Worm (Caenorhabditis elegans) whole organism, L3 larva: ENCODE measurements around the gene R10E11.9.

Experiments used
- R02D3.7 ChIP-seq: fragments of 150-350 bp; optimal IDR thresholded peaks from 2 replicates; lab custom pipeline; 2014; ENCODE audit warnings: missing biosample characterization, missing genetic modification characterization
- ZK546.5 ChIP-seq: sonication (generic microtip); optimal IDR thresholded peaks from 2 replicates; lab custom pipeline; 2017; ENCODE audit warnings: missing biosample characterization, missing genetic modification characterization
- aly-2 ChIP-seq: fragments of 150-350 bp; optimal IDR thresholded peaks from 2 replicates; lab custom pipeline; 2014; ENCODE audit warnings: missing biosample characterization, missing genetic modification characterization
- ama-1 ChIP-seq: fragments of 150-350 bp; optimal IDR thresholded peaks from 2 replicates; lab custom pipeline; 2018
- ceh-16 ChIP-seq: sonication (generic microtip); optimal IDR thresholded peaks from 2 replicates; lab custom pipeline; 2017; ENCODE audit warnings: missing biosample characterization, missing genetic modification characterization
- ceh-82 ChIP-seq: fragments of 150-350 bp; optimal IDR thresholded peaks from 2 replicates; lab custom pipeline; 2014; ENCODE audit warnings: missing biosample characterization, missing genetic modification characterization
- daf-12 ChIP-seq: fragments of 150-350 bp; optimal IDR thresholded peaks from 2 replicates; lab custom pipeline; 2014; ENCODE audit warnings: missing biosample characterization, missing genetic modification reagents, missing genetic modification characterization
- egl-5 ChIP-seq: fragments of 150-350 bp; optimal IDR thresholded peaks from 2 replicates; lab custom pipeline; 2017; ENCODE audit warnings: missing biosample characterization, missing genetic modification reagents, missing genetic modification characterization, inconsistent platforms
- elt-2 ChIP-seq: sonication (generic microtip); optimal IDR thresholded peaks from 2 replicates; lab custom pipeline; 2016; ENCODE audit warnings: missing genetic modification reagents, mild to moderate bottlenecking, missing genetic modification characterization, missing compliant biosample characterization
- elt-3 ChIP-seq, 3 experiments: fragments of 150-350 bp in 1 of 3; sonication (generic microtip) in 2 of 3; optimal IDR thresholded peaks; 2 replicates in 2 of 3; 4 replicates in 1 of 3; lab custom pipeline; 2014 to 2017; ENCODE audit warnings: missing biosample characterization in 3 of 3, missing genetic modification characterization in 3 of 3
- fkh-2 ChIP-seq: fragments of 150-350 bp; optimal IDR thresholded peaks from 2 replicates; lab custom pipeline; 2014; ENCODE audit warnings: missing biosample characterization, missing genetic modification reagents, missing genetic modification characterization
- fos-1 ChIP-seq: fragments of 150-350 bp; optimal IDR thresholded peaks from 2 replicates; lab custom pipeline; 2014; ENCODE audit warnings: missing biosample characterization, missing genetic modification characterization
- jun-1 ChIP-seq: fragments of 150-350 bp; optimal IDR thresholded peaks from 2 replicates; lab custom pipeline; 2014; ENCODE audit warnings: missing biosample characterization, missing genetic modification reagents, missing genetic modification characterization
- lin-15B ChIP-seq: fragments of 150-350 bp; optimal IDR thresholded peaks from 2 replicates; lab custom pipeline; 2014; ENCODE audit warnings: missing biosample characterization, missing genetic modification characterization
- lsy-12 ChIP-seq: sonication (generic microtip); optimal IDR thresholded peaks from 2 replicates; lab custom pipeline; 2016; ENCODE audit warnings: mild to moderate bottlenecking, missing genetic modification characterization, missing compliant biosample characterization
- mdl-1 ChIP-seq: fragments of 150-350 bp; optimal IDR thresholded peaks from 2 replicates; lab custom pipeline; 2014; ENCODE audit warnings: missing biosample characterization, missing genetic modification characterization
- nfya-1 ChIP-seq: sonication (generic microtip); optimal IDR thresholded peaks from 2 replicates; lab custom pipeline; 2017; ENCODE audit warnings: missing genetic modification characterization, mild to moderate bottlenecking, missing compliant biosample characterization, antibody characterized with exemption, moderate library complexity; ENCODE audit not compliant: insufficient read depth
- nhr-11 ChIP-seq: fragments of 150-350 bp; optimal IDR thresholded peaks from 2 replicates; lab custom pipeline; 2014; ENCODE audit warnings: missing biosample characterization, missing genetic modification characterization
- nhr-12 ChIP-seq: fragments of 150-350 bp; optimal IDR thresholded peaks from 2 replicates; lab custom pipeline; 2014; ENCODE audit warnings: missing biosample characterization, missing genetic modification characterization
- nhr-237 ChIP-seq: fragments of 150-350 bp; optimal IDR thresholded peaks from 2 replicates; lab custom pipeline; 2014; ENCODE audit warnings: missing biosample characterization, missing genetic modification characterization
- nhr-25 ChIP-seq: sonication (generic microtip); optimal IDR thresholded peaks from 2 replicates; lab custom pipeline; 2017; ENCODE audit warnings: missing biosample characterization, missing genetic modification characterization
- nhr-28 ChIP-seq: fragments of 150-350 bp; optimal IDR thresholded peaks from 2 replicates; lab custom pipeline; 2014; ENCODE audit warnings: missing biosample characterization, missing genetic modification characterization
- nhr-67 ChIP-seq: fragments of 150-350 bp; optimal IDR thresholded peaks from 2 replicates; lab custom pipeline; 2014; ENCODE audit warnings: missing biosample characterization, missing genetic modification characterization
- nhr-76 ChIP-seq: fragments of 150-350 bp; sonication (generic microtip); optimal IDR thresholded peaks from 5 replicates; lab custom pipeline; 2014; ENCODE audit warnings: missing biosample characterization, missing genetic modification characterization
- pqm-1 ChIP-seq: fragments of 150-350 bp; optimal IDR thresholded peaks from 2 replicates; lab custom pipeline; 2017; ENCODE audit warnings: missing biosample characterization, missing genetic modification characterization, inconsistent platforms
- sea-2 ChIP-seq: fragments of 150-350 bp; sonication (generic microtip); optimal IDR thresholded peaks from 4 replicates; lab custom pipeline; 2014; ENCODE audit warnings: missing biosample characterization, missing genetic modification reagents, missing genetic modification characterization
- skn-1 ChIP-seq: fragments of 150-350 bp; optimal IDR thresholded peaks from 2 replicates; lab custom pipeline; 2014; ENCODE audit warnings: missing biosample characterization, missing genetic modification characterization
- snpc-4 ChIP-seq: fragments of 150-350 bp; optimal IDR thresholded peaks from 2 replicates; lab custom pipeline; 2014; ENCODE audit warnings: missing biosample characterization, missing genetic modification characterization
- tbx-2 ChIP-seq: sonication (generic microtip); optimal IDR thresholded peaks from 2 replicates; lab custom pipeline; 2016; ENCODE audit warnings: mild to moderate bottlenecking, missing genetic modification characterization, missing compliant biosample characterization
- unc-62 ChIP-seq: fragments of 150-350 bp; sonication (generic microtip); optimal IDR thresholded peaks from 4 replicates; lab custom pipeline; 2014; ENCODE audit warnings: missing biosample characterization, missing genetic modification reagents, missing genetic modification characterization
- zag-1 ChIP-seq: fragments of 150-350 bp; optimal IDR thresholded peaks from 2 replicates; lab custom pipeline; 2014; ENCODE audit warnings: missing biosample characterization, missing genetic modification characterization
- ztf-11 ChIP-seq: fragments of 150-350 bp; optimal IDR thresholded peaks from 2 replicates; lab custom pipeline; 2014; ENCODE audit warnings: missing biosample characterization, missing genetic modification characterization
- ztf-4 ChIP-seq: fragments of 150-350 bp; optimal IDR thresholded peaks from 2 replicates; lab custom pipeline; 2014; ENCODE audit warnings: missing biosample characterization, missing genetic modification characterization

R10E11.9 gene

DNA sequence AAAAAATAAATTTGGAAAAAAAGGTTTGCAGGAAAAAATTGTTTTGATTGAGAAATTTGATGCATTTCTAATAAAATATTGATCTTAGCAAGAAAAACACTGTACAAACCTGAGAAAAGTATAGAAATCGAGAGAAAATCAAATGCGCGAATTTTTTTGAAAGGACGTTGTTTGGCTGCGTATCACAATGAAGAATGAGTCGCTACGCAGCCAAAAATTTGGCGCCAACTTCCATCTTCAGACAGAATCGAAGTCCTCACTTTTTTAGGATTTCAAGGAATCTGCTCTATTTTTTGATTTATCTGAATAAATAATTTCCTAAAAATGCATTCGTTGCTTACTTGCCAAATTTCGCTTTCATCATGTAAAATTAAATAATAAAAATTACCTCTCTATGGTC is 46.8 kb downstream of the R10E11.9 start:
- TF ChIP-seq ztf-4 (no peak), nhr-12 (tag; lab: Kevin White, UChicago) (no peak), nhr-11 (tag; lab: Kevin White, UChicago) (no peak), zag-1 (tag; lab: Kevin White, UChicago) (no peak), unc-62 (GFP tag; lab: Kevin White, UChicago) (no peak), R02D3.7 (tag; lab: Kevin White, UChicago) (no peak), ztf-11 (no peak), ceh-16 (no peak), fos-1 (no peak), jun-1 (no peak), skn-1 (no peak), pqm-1 (tag; lab: Kevin White, UChicago) (no peak), ceh-82 (tag; lab: Kevin White, UChicago) (no peak), fkh-2 (tag; lab: Kevin White, UChicago) (no peak), lin-15B (no peak)

DNA sequence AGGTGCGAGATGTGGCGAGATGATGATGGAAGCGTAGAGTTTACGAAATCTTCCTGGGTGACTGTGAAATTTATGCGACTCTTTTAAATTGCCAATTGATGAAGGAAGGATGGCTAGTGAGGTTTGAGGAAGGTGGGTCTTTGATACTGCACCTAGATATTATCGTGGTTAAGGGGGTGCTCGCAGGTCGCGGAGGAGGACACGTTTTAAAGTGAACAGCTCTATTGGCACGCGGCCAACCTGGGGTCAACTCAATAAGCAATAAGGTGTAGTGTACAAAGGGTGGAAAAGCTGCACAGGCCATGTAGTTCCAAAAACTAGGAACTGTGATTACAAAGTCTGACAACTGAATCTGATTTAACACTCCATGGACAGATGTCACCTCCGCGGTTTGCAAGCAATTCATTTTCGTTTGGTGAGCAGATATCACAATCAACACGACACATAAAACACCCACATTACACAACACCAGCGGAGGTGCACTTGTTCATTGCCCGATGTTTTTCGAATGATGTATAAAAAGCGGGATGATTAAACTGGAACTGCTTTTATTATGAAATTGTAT is 48.0 kb downstream of the R10E11.9 start:
- no peak for TF ChIP-seq sea-2
- no peak for TF ChIP-seq jun-1
- TF ChIP-seq nhr-237 (tag; lab: Kevin White, UChicago) = no peak
- TF ChIP-seq ceh-82 (tag; lab: Kevin White, UChicago) = no peak
- TF ChIP-seq nhr-25 = no peak
- TF ChIP-seq egl-5 (tag; lab: Kevin White, UChicago) = peak; percentile 43

DNA sequence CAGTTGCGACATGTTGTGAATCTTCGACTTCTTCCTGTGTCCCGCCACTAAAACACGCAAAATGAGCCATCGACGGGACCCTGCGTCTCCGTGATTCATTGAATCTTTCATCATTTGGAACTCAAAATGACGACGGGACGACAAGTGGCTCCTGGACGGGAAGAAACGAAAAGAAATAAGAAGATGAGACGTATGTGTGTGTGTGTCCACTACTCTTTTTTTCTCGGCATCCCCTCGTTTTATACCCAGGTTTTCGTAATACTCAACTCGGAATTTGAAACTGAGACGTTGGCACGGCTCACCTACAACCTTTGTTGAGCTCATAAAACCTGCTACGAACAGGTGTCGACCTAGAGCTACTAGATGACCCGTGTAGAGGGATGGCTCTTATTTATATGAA is 48.9 kb downstream of the R10E11.9 start:
- TF ChIP-seq nfya-1 = peak; percentile 31
- no peak for TF ChIP-seq nhr-28

DNA sequence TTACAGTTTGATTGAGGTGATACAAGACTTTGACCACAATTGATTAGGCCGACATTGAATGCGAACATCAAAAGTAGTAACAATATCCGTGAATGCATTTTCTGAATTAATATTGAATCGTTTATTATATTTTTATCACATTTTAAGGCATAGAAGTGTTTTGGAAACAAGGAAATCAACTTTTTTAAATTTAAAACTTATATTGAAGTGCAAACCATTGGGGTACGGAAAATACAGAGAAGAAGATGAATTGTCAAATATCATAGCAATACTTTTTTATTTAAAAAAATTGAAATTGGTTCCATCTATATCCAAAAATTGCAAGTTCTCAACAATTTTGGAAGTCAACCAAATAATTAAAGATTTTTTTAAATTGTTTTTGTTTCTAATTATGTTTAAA is 50.2 kb downstream of the R10E11.9 start, which contains the start of gene T05G5.1:
Gene T05G5.1, minus strand, starts transcription at position 101 of the 400 bp plus-strand sequence.
- TF ChIP-seq jun-1 (no peak), ama-1 (lab: Kevin White, UChicago) (no peak), nhr-76 (tag; lab: Kevin White, UChicago) (no peak), daf-12 (no peak), ceh-82 (tag; lab: Kevin White, UChicago) (no peak), ztf-4 (no peak), ceh-16 (no peak), elt-3 (tag; optimal IDR thresholded peaks at IDR 0.05; lab: Kevin White, UChicago) (no peak), ZK546.5 (tag; lab: Kevin White, UChicago) (no peak), elt-2 (tag; lab: Kevin White, UChicago) (no peak), aly-2 (tag; lab: Kevin White, UChicago) (no peak), nhr-12 (tag; lab: Kevin White, UChicago) (no peak), nhr-67 (tag; lab: Kevin White, UChicago) (no peak), tbx-2 (tag; lab: Kevin White, UChicago) (no peak), lsy-12 (tag; lab: Kevin White, UChicago) (no peak), snpc-4 (tag; lab: Kevin White, UChicago) (no peak), mdl-1 (no peak)

DNA sequence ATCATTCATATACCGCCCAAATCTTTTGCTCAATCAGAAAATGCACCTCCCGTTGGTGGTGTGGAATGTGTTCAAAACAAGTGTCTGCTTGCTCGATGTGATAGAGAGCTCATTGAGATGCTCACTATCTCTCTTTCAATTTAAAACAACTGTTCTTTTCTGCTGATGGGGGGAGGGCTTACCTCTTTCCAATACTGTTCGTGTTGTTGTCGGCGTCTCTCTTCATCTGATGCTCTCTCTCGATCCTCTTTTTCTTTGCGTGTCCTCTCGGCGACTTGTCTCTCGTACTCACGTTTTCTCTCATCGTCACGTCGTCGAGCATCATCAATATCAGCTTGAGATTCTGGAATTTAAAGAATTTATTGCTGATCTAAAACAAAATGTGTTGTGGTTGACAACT is 51.5 kb downstream of the R10E11.9 start:
- TF ChIP-seq nhr-67 (tag; lab: Kevin White, UChicago) (no peak), nfya-1 (peak; percentile 4)
